Fruit fly (Drosophila melanogaster): ENCODE measurements around the gene Cftr.

- TF ChIP-seq fd96Ca (GFP tag; IDR thresholded peaks at IDR 0.05) (no peak), Snoo (tag; optimal IDR thresholded peaks at IDR 0.05) (no peak)
Measured at dm6 chr3R:24556554-24556953, 12.8 kb upstream of the Cftr start.
